Worm (Caenorhabditis elegans) whole organism, L4/young adult: ENCODE data around the gene glb-21.

Experiments used
- W03F9.2 ChIP-seq: fragments of 150-350 bp; optimal IDR thresholded peaks from 2 replicates; lab custom pipeline; 2014; ENCODE audit warnings: missing biosample characterization, missing genetic modification characterization
- dao-5 ChIP-seq: sonication (generic microtip); optimal IDR thresholded peaks from 2 replicates; lab custom pipeline; 2016; ENCODE audit warnings: missing genotype, missing genetic modification characterization, moderate library complexity, missing compliant biosample characterization
- him-1 ChIP-seq: sonication (generic microtip); optimal IDR thresholded peaks from 2 replicates; lab custom pipeline; 2016; ENCODE audit warnings: missing genotype, missing genetic modification reagents, missing genetic modification characterization, missing compliant biosample characterization

ce11 chrIV:10664134-10664533, 47.5 kb downstream of the glb-21 start, which contains the start of gene K08C7.7:
- TF ChIP-seq W03F9.2 (tag; lab: Kevin White, UChicago) (no peak), him-1 (no peak), dao-5 (tag; lab: Kevin White, UChicago) (no peak)
